Fruit fly (Drosophila melanogaster) whole organism, embryonic: ENCODE measurements around the gene Hsp70Aa.

Experiments used
- Adf1 ChIP-seq: fragments of 200-800 bp; sonication (Bioruptor generic); IDR thresholded peaks from 2 replicates; pipeline ENCODE4 v1.3.6; 2022; ENCODE audit warnings: missing biosample characterization, missing genetic modification characterization
- Bdp1 ChIP-seq: fragments of 200-800 bp; sonication (Bioruptor generic); optimal IDR thresholded peaks from 3 replicates; lab custom pipeline; 2016; ENCODE audit warnings: missing biosample characterization, missing genetic modification characterization
- CG10321 ChIP-seq: fragments of 200-800 bp; sonication (Bioruptor generic); IDR thresholded peaks from 2 replicates; pipeline ENCODE4 v1.3.6; 2022; ENCODE audit warnings: missing biosample characterization, missing genetic modification characterization
- CG11504 ChIP-seq: fragments of 200-800 bp; sonication (Bioruptor generic); optimal IDR thresholded peaks from 3 replicates; lab custom pipeline; 2019; ENCODE audit warnings: missing biosample characterization, mild to moderate bottlenecking, missing genetic modification characterization, moderate library complexity
- CG11696 ChIP-seq: fragments of 200-800 bp; sonication (Bioruptor generic); IDR thresholded peaks from 2 replicates; pipeline ENCODE4 v1.3.6; 2022; ENCODE audit warnings: missing biosample characterization, missing genetic modification characterization
- CG12071 ChIP-seq: fragments of 200-800 bp; sonication (Bioruptor generic); optimal IDR thresholded peaks from 3 replicates; lab custom pipeline; 2018; ENCODE audit warnings: missing biosample characterization, mild to moderate bottlenecking, missing genetic modification characterization
- CG13287 ChIP-seq: fragments of 200-800 bp; sonication (Bioruptor generic); IDR thresholded peaks from 2 replicates; pipeline ENCODE4 v1.3.6; 2022; ENCODE audit warnings: missing biosample characterization, missing genetic modification characterization; ENCODE audit not compliant: partially characterized antibody
- CG13424 ChIP-seq: fragments of 200-800 bp; sonication (Bioruptor generic); optimal IDR thresholded peaks from 2 replicates; lab custom pipeline; 2019; ENCODE audit warnings: missing biosample characterization, mild to moderate bottlenecking, missing genetic modification characterization, moderate library complexity
- CG14014 ChIP-seq: fragments of 200-800 bp; sonication (Bioruptor generic); IDR thresholded peaks from 2 replicates; pipeline ENCODE4 v1.3.6; 2022; ENCODE audit warnings: missing biosample characterization, missing genetic modification characterization
- CG15601 ChIP-seq: fragments of 200-800 bp; sonication (Bioruptor generic); optimal IDR thresholded peaks from 3 replicates; lab custom pipeline; 2019; ENCODE audit warnings: missing biosample characterization, mild to moderate bottlenecking, missing genetic modification characterization, moderate library complexity
- CG17186 ChIP-seq: fragments of 200-800 bp; sonication (Bioruptor generic); optimal IDR thresholded peaks from 3 replicates; lab custom pipeline; 2017; ENCODE audit warnings: missing biosample characterization, missing genetic modification reagents, missing genetic modification characterization
- CG17568 ChIP-seq: fragments of 200-800 bp; sonication (Bioruptor generic); optimal IDR thresholded peaks from 2 replicates; lab custom pipeline; 2018; ENCODE audit warnings: missing biosample characterization, mild to moderate bottlenecking, missing genetic modification characterization, moderate library complexity
- CG17912 ChIP-seq: fragments of 200-800 bp; sonication (Bioruptor generic); optimal IDR thresholded peaks from 2 replicates; lab custom pipeline; 2018; ENCODE audit warnings: missing biosample characterization, mild to moderate bottlenecking, missing genetic modification characterization
- CG18011 ChIP-seq: fragments of 200-800 bp; sonication (Bioruptor generic); optimal IDR thresholded peaks from 2 replicates; lab custom pipeline; 2017; ENCODE audit warnings: missing biosample characterization, missing genetic modification characterization, mild to moderate bottlenecking, moderate library complexity, missing genotype
- CG18262 ChIP-seq: fragments of 200-800 bp; optimal IDR thresholded peaks from 3 replicates; lab custom pipeline; 2019; ENCODE audit warnings: missing biosample characterization, mild to moderate bottlenecking, missing genetic modification characterization, moderate library complexity
- CG2678 ChIP-seq: fragments of 200-800 bp; sonication (Bioruptor generic); optimal IDR thresholded peaks from 3 replicates; lab custom pipeline; 2019; ENCODE audit warnings: missing biosample characterization, mild to moderate bottlenecking, missing genetic modification characterization, moderate library complexity
- CG33213 ChIP-seq: fragments of 200-800 bp; sonication (Bioruptor generic); optimal IDR thresholded peaks from 3 replicates; lab custom pipeline; 2016; ENCODE audit warnings: missing biosample characterization, missing genetic modification characterization
- CG3838 ChIP-seq: fragments of 200-800 bp; sonication (Bioruptor generic); optimal IDR thresholded peaks from 3 replicates; lab custom pipeline; 2016; ENCODE audit warnings: missing biosample characterization, missing genetic modification characterization
- CG5953 ChIP-seq: fragments of 200-800 bp; sonication (Bioruptor generic); IDR thresholded peaks from 2 replicates; pipeline ENCODE4 v1.3.6; 2022; ENCODE audit warnings: missing biosample characterization, missing genetic modification characterization
- CG6272 ChIP-seq: fragments of 200-800 bp; sonication (Bioruptor generic); IDR thresholded peaks from 2 replicates; pipeline ENCODE4 v1.3.6; 2022; ENCODE audit warnings: missing biosample characterization, missing genetic modification characterization
- CG8290 ChIP-seq, 3 experiments: fragments of 200-800 bp; sonication (Bioruptor generic); optimal IDR thresholded peaks; 2 replicates each; lab custom pipeline; 2016 to 2019; ENCODE audit warnings: missing biosample characterization in 3 of 3, missing genetic modification characterization in 3 of 3, mild to moderate bottlenecking in 2 of 3, moderate library complexity in 1 of 3
- D ChIP-seq, 2 experiments: fragments of 200-800 bp in 1 of 2; fragments of >200 bp in 1 of 2; sonication (Bioruptor generic) in 1 of 2; optimal IDR thresholded peaks; 2 replicates in 1 of 2; 3 replicates in 1 of 2; lab custom pipeline; 2017; ENCODE audit warnings: mild to moderate bottlenecking in 1 of 2, missing biosample characterization in 1 of 2, missing genetic modification characterization in 1 of 2, missing genetic modification reagents in 1 of 2
- Dll ChIP-seq: fragments of 200-800 bp; sonication (Bioruptor generic); IDR thresholded peaks from 4 replicates; pipeline ENCODE4 v1.3.6; 2022; ENCODE audit warnings: missing biosample characterization, missing genetic modification characterization; ENCODE audit not compliant: partially characterized antibody
- Doc3 ChIP-seq: fragments of 200-800 bp; sonication (Bioruptor generic); IDR thresholded peaks from 3 replicates; pipeline ENCODE4 v1.3.6; 2022; ENCODE audit warnings: missing biosample characterization, missing genetic modification characterization; ENCODE audit not compliant: partially characterized antibody
- HmgZ ChIP-seq: fragments of 200-800 bp; sonication (Bioruptor generic); optimal IDR thresholded peaks from 2 replicates; lab custom pipeline; 2018; ENCODE audit warnings: missing biosample characterization, mild to moderate bottlenecking, missing genetic modification characterization
- Hmr ChIP-seq: fragments of 200-800 bp; sonication (Bioruptor generic); optimal IDR thresholded peaks from 3 replicates; lab custom pipeline; 2017; ENCODE audit warnings: mild to moderate bottlenecking, missing biosample characterization, missing genetic modification reagents, missing genetic modification characterization
- NC2β ChIP-seq: fragments of 200-800 bp; sonication (Bioruptor generic); optimal IDR thresholded peaks from 2 replicates; lab custom pipeline; 2016; ENCODE audit warnings: missing biosample characterization, missing genetic modification characterization
- Sox100B ChIP-seq: fragments of 200-800 bp; sonication (Bioruptor generic); optimal IDR thresholded peaks from 3 replicates; lab custom pipeline; 2018; ENCODE audit warnings: missing biosample characterization, mild to moderate bottlenecking, missing genetic modification characterization
- TFAM ChIP-seq: fragments of 200-800 bp; sonication (Bioruptor generic); optimal IDR thresholded peaks from 2 replicates; lab custom pipeline; 2017; ENCODE audit warnings: missing biosample characterization, missing genetic modification characterization, inconsistent platforms
- Vsx1 ChIP-seq: fragments of 200-800 bp; sonication (Bioruptor generic); optimal IDR thresholded peaks from 2 replicates; lab custom pipeline; 2017; ENCODE audit warnings: missing biosample characterization, mild to moderate bottlenecking, missing genetic modification characterization, missing genetic modification reagents
- Xbp1 ChIP-seq: fragments of 200-800 bp; sonication (Bioruptor generic); optimal IDR thresholded peaks from 3 replicates; lab custom pipeline; 2016; ENCODE audit warnings: missing biosample characterization, mild to moderate bottlenecking, missing genetic modification characterization
- ci ChIP-seq: fragments of 200-800 bp; sonication (Bioruptor generic); IDR thresholded peaks from 3 replicates; pipeline ENCODE4 v1.3.6; 2022; ENCODE audit warnings: missing biosample characterization, missing genetic modification characterization
- danr ChIP-seq: fragments of 200-800 bp; sonication (Bioruptor generic); IDR thresholded peaks from 2 replicates; pipeline ENCODE4 v1.3.6; 2022; ENCODE audit warnings: missing biosample characterization, missing genetic modification characterization
- dmrt99B ChIP-seq: fragments of 200-800 bp; sonication (Bioruptor generic); optimal IDR thresholded peaks from 2 replicates; lab custom pipeline; 2018; ENCODE audit warnings: missing biosample characterization, mild to moderate bottlenecking, missing genetic modification characterization, moderate library complexity
- gcm ChIP-seq: fragments of 200-800 bp; sonication (Bioruptor generic); optimal IDR thresholded peaks from 2 replicates; lab custom pipeline; 2019; ENCODE audit warnings: missing biosample characterization, mild to moderate bottlenecking, missing genetic modification characterization, moderate library complexity
- gem ChIP-seq: fragments of 200-800 bp; sonication (Bioruptor generic); optimal IDR thresholded peaks from 2 replicates; lab custom pipeline; 2019; ENCODE audit warnings: missing biosample characterization, mild to moderate bottlenecking, missing genetic modification characterization, moderate library complexity
- gro ChIP-seq: fragments of 200-800 bp; sonication (Bioruptor generic); optimal IDR thresholded peaks from 2 replicates; lab custom pipeline; 2016; ENCODE audit warnings: missing biosample characterization, missing genetic modification characterization
- gt ChIP-seq: fragments of 200-800 bp; sonication (Bioruptor generic); IDR thresholded peaks from 2 replicates; pipeline ENCODE4 v1.3.6; 2022; ENCODE audit warnings: missing biosample characterization, missing genetic modification characterization
- kni ChIP-seq: fragments of 200-800 bp; sonication (Bioruptor generic); optimal IDR thresholded peaks from 3 replicates; lab custom pipeline; 2017; ENCODE audit warnings: mild to moderate bottlenecking, missing biosample characterization, missing genetic modification reagents, missing genetic modification characterization
- onecut ChIP-seq: fragments of 200-800 bp; sonication (Bioruptor generic); IDR thresholded peaks from 2 replicates; pipeline ENCODE4 v1.3.6; 2022; ENCODE audit warnings: missing biosample characterization, missing genetic modification characterization
- org-1 ChIP-seq: fragments of 200-800 bp; sonication (Bioruptor generic); optimal IDR thresholded peaks from 2 replicates; lab custom pipeline; 2017; ENCODE audit warnings: missing biosample characterization, missing genetic modification characterization
- prd ChIP-seq, 3 experiments: fragments of >200 bp in 2 of 3; fragments of 200-800 bp in 1 of 3; sonication (Bioruptor generic) in 1 of 3; optimal IDR thresholded peaks in 2 of 3; IDR thresholded peaks in 1 of 3; 2 replicates in 2 of 3; 3 replicates in 1 of 3; pipeline versions ENCODE4 v1.3.6 to Lab custom; 2017 to 2022; ENCODE audit warnings: missing biosample characterization in 1 of 3, missing genetic modification characterization in 1 of 3
- pros ChIP-seq: fragments of 200-800 bp; sonication (Bioruptor generic); optimal IDR thresholded peaks from 3 replicates; lab custom pipeline; 2019; ENCODE audit warnings: missing biosample characterization, mild to moderate bottlenecking, missing genetic modification characterization, moderate library complexity
- ranshi ChIP-seq: fragments of 200-800 bp; sonication (Bioruptor generic); IDR thresholded peaks from 2 replicates; pipeline ENCODE4 v1.3.6; 2022; ENCODE audit warnings: missing biosample characterization, missing genetic modification characterization
- seq ChIP-seq: fragments of 200-800 bp; sonication (Bioruptor generic); IDR thresholded peaks from 2 replicates; pipeline ENCODE4 v1.3.6; 2022; ENCODE audit warnings: missing biosample characterization, missing genetic modification characterization
- sqz ChIP-seq: fragments of 200-800 bp; sonication (Bioruptor generic); optimal IDR thresholded peaks from 3 replicates; lab custom pipeline; 2018; ENCODE audit warnings: missing biosample characterization, mild to moderate bottlenecking, missing genetic modification characterization
- sr ChIP-seq: fragments of 200-800 bp; sonication (Bioruptor generic); IDR thresholded peaks from 3 replicates; pipeline ENCODE4 v1.3.6; 2022; ENCODE audit warnings: missing biosample characterization, missing genetic modification characterization

Gene Hsp70Aa

dm6 chr3R:11992934-11993670 lies 36.8 kb upstream of the Hsp70Aa start, which contains the start of gene mfas (continued):
- TF ChIP-seq Bdp1 (no peak), HmgZ (tag; lab: Kevin White, UChicago) (peak; percentile 5), NC2β (no peak), CG13287 (GFP tag; lab: Robert Waterston, UW) (peak; percentile 25; the same call in 1 of the 2 replicates), CG6272 (GFP tag; lab: Robert Waterston, UW) (no peak), CG11696 (no peak), CG17568 (GFP tag; lab: Kevin White, UChicago) (peak; percentile 38), CG3838 (GFP tag; lab: Kevin White, UChicago) (no peak), CG2678 (tag; lab: Kevin White, UChicago) (no peak), CG10321 (GFP tag; lab: Robert Waterston, UW) (no peak), CG13424 (tag; lab: Kevin White, UChicago) (no peak), gem (tag; lab: Kevin White, UChicago) (peak; percentile 28), gt (no peak), Dll (GFP tag; lab: Robert Waterston, UW) (0 out of 4 replicates have a peak, but pooled peaks have one; percentile 10), CG17186 (GFP tag; lab: Kevin White, UChicago) (no peak), Vsx1 (GFP tag; lab: Kevin White, UChicago) (no peak), prd (optimal IDR thresholded peaks at IDR 0.05; lab: Kevin White, UChicago) (no peak), prd (GFP tag; IDR thresholded peaks at IDR 0.05; lab: Robert Waterston, UW) (no peak), danr (GFP tag; lab: Robert Waterston, UW) (no peak), Doc3 (GFP tag; lab: Robert Waterston, UW) (no peak), pros (GFP tag; lab: Kevin White, UChicago) (no peak), onecut (GFP tag; lab: Robert Waterston, UW) (peak; percentile 19; the same call in 1 of the 2 replicates), Adf1 (GFP tag; lab: Robert Waterston, UW) (peak; percentile 89), seq (0 out of 2 replicates have a peak, but pooled peaks have one; percentile 9), dmrt99B (tag; lab: Kevin White, UChicago) (peak; percentile 20), gro (GFP tag; lab: Kevin White, UChicago) (peak; percentile 31), Sox100B (GFP tag; lab: Kevin White, UChicago) (peak; percentile 18), Xbp1 (no peak), Hmr (GFP tag; lab: Kevin White, UChicago) (peak; percentile 21), D (optimal IDR thresholded peaks at IDR 0.05; lab: Kevin White, UChicago) (no peak), D (GFP tag; optimal IDR thresholded peaks at IDR 0.05; lab: Kevin White, UChicago) (no peak), gcm (GFP tag; lab: Kevin White, UChicago) (peak; percentile 80), sqz (GFP tag; lab: Kevin White, UChicago) (peak; percentile 35), CG18262 (tag; lab: Kevin White, UChicago) (peak; percentile 2), sr (no peak), CG14014 (GFP tag; lab: Robert Waterston, UW) (no peak; the same call in 1 of the 2 replicates), org-1 (GFP tag; lab: Kevin White, UChicago) (no peak), ci (GFP tag; lab: Robert Waterston, UW) (peak; percentile 54; the same call in 1 of the 3 replicates), CG12071 (GFP tag; lab: Kevin White, UChicago) (peak; percentile 56), kni (peak; percentile 39), CG15601 (tag; lab: Kevin White, UChicago) (peak; percentile 43), ranshi (GFP tag; lab: Robert Waterston, UW) (no peak), CG11504 (tag; lab: Kevin White, UChicago) (peak; percentile 39), CG8290 (GFP tag; optimal IDR thresholded peaks at IDR 0.05; lab: Kevin White, UChicago) (no peak), CG8290 (tag; optimal IDR thresholded peaks at IDR 0.05; lab: Kevin White, UChicago) (peak in 1 of 2 experiments; percentile 42), CG17912 (GFP tag; lab: Kevin White, UChicago) (peak; percentile 70), CG33213 (GFP tag; lab: Kevin White, UChicago) (no peak), TFAM (GFP tag; lab: Kevin White, UChicago) (no peak), CG5953 (GFP tag; lab: Robert Waterston, UW) (no peak), CG18011 (GFP tag; lab: Kevin White, UChicago) (no peak)
